Worm (Caenorhabditis elegans): ENCODE results near the gene R148.3.
A peak's percentile ranks its signal among the peaks of the same experiment; 100 is the strongest.

The R148.3 gene

DNA sequence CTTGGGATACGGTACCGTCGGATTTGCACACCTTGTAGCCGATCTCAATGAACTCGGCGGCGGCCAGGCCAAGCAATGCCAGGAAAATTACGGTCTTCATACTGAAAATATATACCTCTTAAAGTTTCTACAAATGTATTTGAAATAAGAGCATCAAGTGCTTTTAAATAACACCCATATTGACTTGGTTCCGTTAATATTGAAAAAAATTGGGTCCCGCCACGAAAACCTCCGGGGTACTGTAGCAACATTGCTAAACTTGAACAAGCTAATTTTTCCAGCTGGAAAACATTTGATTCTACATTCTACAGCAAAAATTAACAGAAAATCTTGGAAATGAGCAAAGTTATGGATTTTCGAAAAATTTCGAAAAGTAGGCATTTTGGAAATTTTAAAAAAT lies 24.3 kb downstream of the R148.3 start, which contains the start of gene heh-1:
Gene heh-1 (minus strand): TSS at position 101 of the 400 bp plus-strand sequence.
- TF ChIP-seq nhr-21 (tag; optimal IDR thresholded peaks at IDR 0.05) (no peak), sem-4 (tag; optimal IDR thresholded peaks at IDR 0.05) (no peak), ZK546.5 (tag; optimal IDR thresholded peaks at IDR 0.05) (no peak), mbf-1 (tag; optimal IDR thresholded peaks at IDR 0.05) (no peak), ceh-16 (tag; optimal IDR thresholded peaks at IDR 0.05) (no peak), nhr-10 (tag; optimal IDR thresholded peaks at IDR 0.05) (no peak), lin-13 (GFP tag; optimal IDR thresholded peaks at IDR 0.05) (no peak), snpc-4 (tag; optimal IDR thresholded peaks at IDR 0.05) (no peak), nhr-237 (tag; optimal IDR thresholded peaks at IDR 0.05) (no peak)

DNA sequence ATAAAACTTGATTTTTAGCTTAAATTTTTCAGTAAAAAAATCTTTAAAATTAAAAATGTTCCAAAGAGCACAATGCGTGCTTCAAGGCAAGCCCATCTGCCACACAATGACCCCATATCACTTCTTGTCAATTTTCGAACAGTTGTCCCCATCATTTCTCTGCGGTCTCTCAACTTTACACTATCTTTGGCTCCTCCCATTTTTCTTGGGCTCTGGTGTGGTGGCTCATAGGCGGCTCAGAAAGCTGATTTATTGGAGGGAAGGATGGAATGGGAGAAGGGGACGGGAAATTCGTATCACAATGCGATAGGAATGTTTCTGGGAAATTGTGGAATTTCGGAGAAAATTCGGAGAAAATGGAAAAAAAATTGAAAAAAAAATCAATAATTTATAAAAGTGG lies 25.4 kb downstream of the R148.3 start:
- TF ChIP-seq F13H6.1 (tag; optimal IDR thresholded peaks at IDR 0.05) (peak; percentile 13), mbf-1 (tag; optimal IDR thresholded peaks at IDR 0.05) (no peak), Y55F3AM.14 (GFP tag; optimal IDR thresholded peaks at IDR 0.05) (no peak), mab-5 (tag; optimal IDR thresholded peaks at IDR 0.05) (peak; percentile 18), crh-2 (tag; optimal IDR thresholded peaks at IDR 0.05) (no peak), lsy-2 (tag; optimal IDR thresholded peaks at IDR 0.05) (peak in 1 of 2 experiments; percentile 16), ztf-1 (GFP tag; conservative IDR thresholded peaks at IDR 0.05) (no peak), nhr-129 (tag; optimal IDR thresholded peaks at IDR 0.05) (peak; percentile 43), gmeb-1 (tag; optimal IDR thresholded peaks at IDR 0.05) (no peak), ZK546.5 (tag; optimal IDR thresholded peaks at IDR 0.05) (no peak), nhr-11 (tag; optimal IDR thresholded peaks at IDR 0.05) (no peak), nhr-10 (tag; optimal IDR thresholded peaks at IDR 0.05) (no peak), elt-1 (tag; optimal IDR thresholded peaks at IDR 0.05) (no peak)

DNA sequence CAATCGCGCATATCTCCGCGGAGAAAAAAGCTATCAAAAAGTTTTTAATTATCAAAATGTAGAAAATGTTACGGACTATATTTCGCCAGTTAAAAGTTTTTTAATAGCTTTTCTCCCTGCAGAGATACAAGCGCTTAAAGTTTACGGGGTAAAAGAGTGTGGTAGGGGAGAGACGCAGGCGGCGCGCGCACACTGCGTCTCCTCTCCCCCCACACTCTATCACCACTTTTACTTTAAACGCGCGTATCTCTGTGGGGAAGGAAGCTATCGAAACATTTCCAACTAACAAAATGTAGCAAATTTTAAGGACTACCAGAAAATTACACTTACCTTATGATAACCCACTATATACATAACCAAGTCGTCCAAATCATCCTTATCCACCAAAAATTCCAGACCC lies 28.5 kb downstream of the R148.3 start:
- TF ChIP-seq gmeb-1 (tag; optimal IDR thresholded peaks at IDR 0.05) (no peak), unc-55 (GFP tag; optimal IDR thresholded peaks at IDR 0.05) (no peak), F13H6.1 (tag; optimal IDR thresholded peaks at IDR 0.05) (no peak), dmd-4 (tag; optimal IDR thresholded peaks at IDR 0.05) (no peak), ZK546.5 (tag; optimal IDR thresholded peaks at IDR 0.05) (no peak), nhr-11 (tag; optimal IDR thresholded peaks at IDR 0.05) (no peak), nhr-129 (tag; optimal IDR thresholded peaks at IDR 0.05) (no peak), ztf-4 (tag; optimal IDR thresholded peaks at IDR 0.05) (no peak), sma-9 (GFP tag; optimal IDR thresholded peaks at IDR 0.05) (no peak), sma-9 (tag; optimal IDR thresholded peaks at IDR 0.05) (no peak), ztf-1 (GFP tag; conservative IDR thresholded peaks at IDR 0.05) (no peak), R02D3.7 (tag; optimal IDR thresholded peaks at IDR 0.05) (no peak), aly-2 (tag; optimal IDR thresholded peaks at IDR 0.05) (no peak), nhr-6 (tag; optimal IDR thresholded peaks at IDR 0.05) (no peak), mbf-1 (tag; optimal IDR thresholded peaks at IDR 0.05) (no peak), nhr-12 (tag; optimal IDR thresholded peaks at IDR 0.05) (no peak), alr-1 (tag; optimal IDR thresholded peaks at IDR 0.05) (no peak), sem-4 (tag; optimal IDR thresholded peaks at IDR 0.05) (no peak)

DNA sequence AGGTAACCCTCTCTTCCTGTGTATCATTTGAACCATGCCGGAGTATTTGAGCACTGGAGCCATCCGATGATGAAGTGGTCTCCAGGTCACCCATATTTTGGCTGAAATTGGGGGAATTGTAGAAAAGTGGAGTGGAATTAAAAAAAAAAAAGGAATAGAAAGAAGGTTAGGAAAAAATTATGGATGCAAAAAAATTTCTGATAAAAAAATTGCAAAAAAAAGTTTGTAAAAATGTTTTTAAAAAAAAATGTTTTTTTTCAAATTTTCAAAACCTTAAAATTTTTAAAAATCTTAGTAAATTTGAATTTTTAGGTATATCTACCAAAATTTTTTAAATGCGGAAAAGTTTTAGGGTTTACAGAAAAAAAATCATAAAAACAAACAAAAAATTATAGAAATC lies 43.9 kb downstream of the R148.3 start, which contains the start of gene frm-8:
Gene frm-8 (minus strand): TSS at position 101 of the 400 bp plus-strand sequence.
- TF ChIP-seq mbf-1 (tag; optimal IDR thresholded peaks at IDR 0.05) (no peak), nhr-25 (tag; optimal IDR thresholded peaks at IDR 0.05) (no peak), nhr-77 (tag; optimal IDR thresholded peaks at IDR 0.05) (no peak), unc-39 (tag; optimal IDR thresholded peaks at IDR 0.05) (no peak), C34F6.9 (tag; optimal IDR thresholded peaks at IDR 0.05) (no peak), F13H6.1 (tag; optimal IDR thresholded peaks at IDR 0.05) (no peak), mdl-1 (tag; optimal IDR thresholded peaks at IDR 0.05) (no peak)

DNA sequence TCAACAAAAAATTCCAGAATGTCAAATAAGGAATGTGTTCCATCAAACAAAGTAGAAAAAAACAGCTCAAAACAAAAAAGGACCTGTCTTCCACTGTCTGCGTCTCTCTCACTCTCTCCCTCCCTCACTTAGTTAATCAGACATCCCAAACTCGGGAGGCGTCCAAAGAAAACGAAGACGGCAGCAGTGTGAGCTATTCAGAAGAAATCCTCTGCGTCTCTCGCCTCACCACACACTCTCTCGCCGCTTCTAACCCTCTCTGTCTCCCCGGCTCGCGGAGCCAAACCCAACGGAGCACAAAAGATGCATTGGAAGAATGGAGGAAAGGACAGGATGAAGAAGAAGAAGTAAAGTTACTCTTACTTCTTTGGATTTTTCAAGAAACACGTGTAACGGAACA lies 45.2 kb downstream of the R148.3 start:
- TF ChIP-seq nhr-23 (tag; optimal IDR thresholded peaks at IDR 0.05) = no peak
- no peak for TF ChIP-seq ztf-1 (GFP tag; conservative IDR thresholded peaks at IDR 0.05)
- no peak for TF ChIP-seq snpc-4 (tag; optimal IDR thresholded peaks at IDR 0.05)
- TF ChIP-seq dmd-4 (tag; optimal IDR thresholded peaks at IDR 0.05) = no peak
- no peak for TF ChIP-seq alr-1 (tag; optimal IDR thresholded peaks at IDR 0.05)
- TF ChIP-seq nhr-129 (tag; optimal IDR thresholded peaks at IDR 0.05) = peak; percentile 39
- TF ChIP-seq sem-4 (tag; optimal IDR thresholded peaks at IDR 0.05) = no peak
- TF ChIP-seq ceh-16 (tag; optimal IDR thresholded peaks at IDR 0.05) = no peak
- TF ChIP-seq aly-2 (tag; optimal IDR thresholded peaks at IDR 0.05) = no peak
- no peak for TF ChIP-seq nhr-237 (tag; optimal IDR thresholded peaks at IDR 0.05)
- TF ChIP-seq unc-55 (GFP tag; optimal IDR thresholded peaks at IDR 0.05) = peak; percentile 72
- TF ChIP-seq zag-1 (tag; optimal IDR thresholded peaks at IDR 0.05) = peak; percentile 26
- no peak for TF ChIP-seq unc-62 (GFP tag; optimal IDR thresholded peaks at IDR 0.05)
- no peak for TF ChIP-seq mbf-1 (tag; optimal IDR thresholded peaks at IDR 0.05)
- TF ChIP-seq mab-5 (tag; optimal IDR thresholded peaks at IDR 0.05) = no peak
- no peak for TF ChIP-seq skn-1 (tag; optimal IDR thresholded peaks at IDR 0.05)
- TF ChIP-seq ztf-4 (tag; optimal IDR thresholded peaks at IDR 0.05) = no peak
- no peak for TF ChIP-seq elt-3 (tag; optimal IDR thresholded peaks at IDR 0.05)
- no peak for TF ChIP-seq blmp-1 (tag; optimal IDR thresholded peaks at IDR 0.05; ENCODE audit: insufficient read depth)
- TF ChIP-seq sma-9 (GFP tag; optimal IDR thresholded peaks at IDR 0.05) = no peak
- TF ChIP-seq sma-9 (tag; optimal IDR thresholded peaks at IDR 0.05) = no peak
- peak in 1 of 2 experiments; percentile 21 for TF ChIP-seq mdl-1 (tag; optimal IDR thresholded peaks at IDR 0.05)
- TF ChIP-seq R02D3.7 (tag; optimal IDR thresholded peaks at IDR 0.05) = no peak
- no peak for TF ChIP-seq peb-1 (tag; optimal IDR thresholded peaks at IDR 0.05)
- TF ChIP-seq lsy-2 (tag; optimal IDR thresholded peaks at IDR 0.05) = peak in 1 of 2 experiments; percentile 56
- no peak for TF ChIP-seq nhr-12 (tag; optimal IDR thresholded peaks at IDR 0.05)
- TF ChIP-seq gmeb-1 (tag; optimal IDR thresholded peaks at IDR 0.05) = no peak
- no peak for TF ChIP-seq nhr-25 (tag; optimal IDR thresholded peaks at IDR 0.05)
- TF ChIP-seq nhr-21 (tag; optimal IDR thresholded peaks at IDR 0.05) = no peak
- TF ChIP-seq nhr-10 (tag; optimal IDR thresholded peaks at IDR 0.05) = no peak
- TF ChIP-seq fos-1 (tag; optimal IDR thresholded peaks at IDR 0.05) = no peak

Data from whole organism, L2 larva.